ENCODE assay signal across 2 fruit fly cellular contexts in genomic region chr3L:3343260-3343659, dm6.
TF ChIP-seq lines count a peak whose summit lies in the region.

No protein-coding gene starts in this region.

TF ChIP-seq in whole organism, embryonic, 481 proteins besides CTCF, POLR2A, EP300 and RAD21 (continued from another document):
- TF ChIP-seq CoRest (tag; optimal IDR thresholded peaks at IDR 0.05; lab: Kevin White, UChicago) (peak; percentile 17), HLH54F (GFP tag; optimal IDR thresholded peaks at IDR 0.05; lab: Kevin White, UChicago) (no peak), CG11504 (tag; optimal IDR thresholded peaks at IDR 0.05; lab: Kevin White, UChicago) (peak; percentile 44), Pdp1 (GFP tag; optimal IDR thresholded peaks at IDR 0.05; lab: Kevin White, UChicago) (no peak), CG4404 (GFP tag; IDR thresholded peaks at IDR 0.05; lab: Robert Waterston, UW) (no peak), nerfin-1 (tag; optimal IDR thresholded peaks at IDR 0.05; lab: Kevin White, UChicago) (no peak), CG13296 (GFP tag; optimal IDR thresholded peaks at IDR 0.05; lab: Kevin White, UChicago) (peak; percentile 3), CG2678 (tag; optimal IDR thresholded peaks at IDR 0.05; lab: Kevin White, UChicago) (peak; percentile 35), Hr51 (GFP tag; optimal IDR thresholded peaks at IDR 0.05; lab: Kevin White, UChicago) (peak in 1 of 2 experiments; percentile 56), CG15269 (tag; optimal IDR thresholded peaks at IDR 0.05; lab: Kevin White, UChicago) (peak; percentile 39), Sox102F (GFP tag; optimal IDR thresholded peaks at IDR 0.05; lab: Kevin White, UChicago) (peak; percentile 12), unpg (GFP tag; optimal IDR thresholded peaks at IDR 0.05; lab: Kevin White, UChicago) (peak; percentile 23), nmo (GFP tag; optimal IDR thresholded peaks at IDR 0.05; lab: Kevin White, UChicago) (peak; percentile 17)

TF ChIP-seq in whole organism, prepupa, 60 proteins besides CTCF, POLR2A, EP300 and RAD21 (continued from another document):
- TF ChIP-seq acj6 (GFP tag; optimal IDR thresholded peaks at IDR 0.05; lab: Kevin White, UChicago) (peak; percentile 82), CG6276 (GFP tag; optimal IDR thresholded peaks at IDR 0.05; lab: Kevin White, UChicago) (peak; percentile 7), Met (GFP tag; optimal IDR thresholded peaks at IDR 0.05; lab: Kevin White, UChicago) (peak; percentile 90), CG34406 (GFP tag; optimal IDR thresholded peaks at IDR 0.05; lab: Kevin White, UChicago) (peak; percentile 85), CG8319 (GFP tag; optimal IDR thresholded peaks at IDR 0.05; lab: Kevin White, UChicago) (peak; percentile 55), dsx (GFP tag; optimal IDR thresholded peaks at IDR 0.05; lab: Kevin White, UChicago; ENCODE audit: poor library complexity, severe bottlenecking) (peak; percentile 17), fd59A (GFP tag; optimal IDR thresholded peaks at IDR 0.05; lab: Kevin White, UChicago) (no peak), CG10631 (GFP tag; optimal IDR thresholded peaks at IDR 0.05; lab: Kevin White, UChicago) (peak; percentile 69), OdsH (GFP tag; optimal IDR thresholded peaks at IDR 0.05; lab: Kevin White, UChicago) (peak; percentile 75), CG4318 (GFP tag; optimal IDR thresholded peaks at IDR 0.05; lab: Kevin White, UChicago) (peak; percentile 7), Lpt (GFP tag; optimal IDR thresholded peaks at IDR 0.05; lab: Kevin White, UChicago) (no peak), fkh (GFP tag; optimal IDR thresholded peaks at IDR 0.05; lab: Kevin White, UChicago) (no peak), Eip78C (GFP tag; lab: Kevin White, UChicago) (peak; percentile 91), pdm3 (GFP tag; optimal IDR thresholded peaks at IDR 0.05; lab: Kevin White, UChicago) (peak; percentile 68), CG11902 (GFP tag; optimal IDR thresholded peaks at IDR 0.05; lab: Kevin White, UChicago) (peak; percentile 54), cyc (GFP tag; optimal IDR thresholded peaks at IDR 0.05; lab: Kevin White, UChicago) (peak; percentile 74), Ets21C (GFP tag; optimal IDR thresholded peaks at IDR 0.05; lab: Kevin White, UChicago) (peak; percentile 62), topi (GFP tag; optimal IDR thresholded peaks at IDR 0.05; lab: Kevin White, UChicago) (peak; percentile 86), CG1621 (tag; optimal IDR thresholded peaks at IDR 0.05; lab: Kevin White, UChicago) (no peak), salr (GFP tag; optimal IDR thresholded peaks at IDR 0.05; lab: Kevin White, UChicago) (peak in 1 of 2 experiments; percentile 58), CG9139 (GFP tag; optimal IDR thresholded peaks at IDR 0.05; lab: Kevin White, UChicago) (no peak), achi (GFP tag; optimal IDR thresholded peaks at IDR 0.05; lab: Kevin White, UChicago) (peak; percentile 80), CG11762 (GFP tag; optimal IDR thresholded peaks at IDR 0.05; lab: Kevin White, UChicago; ENCODE audit: insufficient read depth) (peak; percentile 54), spab (GFP tag; optimal IDR thresholded peaks at IDR 0.05; lab: Kevin White, UChicago) (no peak), CG8119 (GFP tag; IDR thresholded peaks at IDR 0.05; lab: Robert Waterston, UW) (no peak; the same call in 2 of the 3 replicates), Blimp-1 (GFP tag; optimal IDR thresholded peaks at IDR 0.05; lab: Kevin White, UChicago) (peak; percentile 65), eg (GFP tag; IDR thresholded peaks at IDR 0.05; lab: Robert Waterston, UW) (no peak), dac (GFP tag; optimal IDR thresholded peaks at IDR 0.05; lab: Kevin White, UChicago) (no peak), Eip75B (GFP tag; optimal IDR thresholded peaks at IDR 0.05; lab: Kevin White, UChicago) (peak; percentile 69), CG8632 (GFP tag; optimal IDR thresholded peaks at IDR 0.05; lab: Kevin White, UChicago) (peak; percentile 81), CG32006 (GFP tag; optimal IDR thresholded peaks at IDR 0.05; lab: Kevin White, UChicago) (peak; percentile 55), Smox (GFP tag; optimal IDR thresholded peaks at IDR 0.05; lab: Kevin White, UChicago) (peak; percentile 88), net (GFP tag; optimal IDR thresholded peaks at IDR 0.05; lab: Kevin White, UChicago) (peak; percentile 63), CG31627 (GFP tag; optimal IDR thresholded peaks at IDR 0.05; lab: Kevin White, UChicago) (peak; percentile 81), CG16779 (tag; optimal IDR thresholded peaks at IDR 0.05; lab: Kevin White, UChicago) (no peak), CG6792 (GFP tag; optimal IDR thresholded peaks at IDR 0.05; lab: Kevin White, UChicago) (peak; percentile 83)
TF ChIP-seq in whole organism, prepupa: peak in this region for 45.
